Worm (Caenorhabditis elegans) whole organism, L2 larva: ENCODE results near the gene T26G10.5.

Experiments used
- ZK546.5 ChIP-seq: sonication (generic microtip); optimal IDR thresholded peaks from 2 replicates; lab custom pipeline; 2017; ENCODE audit warnings: missing biosample characterization, missing genetic modification characterization
- aly-2 ChIP-seq: fragments of 150-350 bp; optimal IDR thresholded peaks from 2 replicates; lab custom pipeline; 2014; ENCODE audit warnings: missing biosample characterization, missing genetic modification characterization
- ama-1 ChIP-seq: fragments of 150-350 bp; optimal IDR thresholded peaks from 2 replicates; lab custom pipeline; 2018; ENCODE audit warnings: inconsistent platforms
- blmp-1 ChIP-seq: sonication (generic microtip); optimal IDR thresholded peaks from 2 replicates; lab custom pipeline; 2017; ENCODE audit warnings: missing genetic modification characterization, mild to moderate bottlenecking, missing compliant biosample characterization, antibody characterized with exemption, moderate library complexity; ENCODE audit not compliant: insufficient read depth
- egl-27 ChIP-seq: sonication (generic microtip); optimal IDR thresholded peaks from 3 replicates; lab custom pipeline; 2017; ENCODE audit warnings: missing biosample characterization, missing genetic modification reagents, missing genetic modification characterization
- elt-3 ChIP-seq: sonication (generic microtip); optimal IDR thresholded peaks from 2 replicates; lab custom pipeline; 2017; ENCODE audit warnings: missing biosample characterization, missing genetic modification characterization
- fos-1 ChIP-seq: fragments of 150-350 bp; optimal IDR thresholded peaks from 2 replicates; lab custom pipeline; 2014; ENCODE audit warnings: missing biosample characterization, missing genetic modification characterization
- nhr-237 ChIP-seq: fragments of 150-350 bp; optimal IDR thresholded peaks from 2 replicates; lab custom pipeline; 2014; ENCODE audit warnings: missing biosample characterization, missing genetic modification characterization
- skn-1 ChIP-seq: sonication (generic microtip); optimal IDR thresholded peaks from 2 replicates; lab custom pipeline; 2017; ENCODE audit warnings: missing biosample characterization, missing genetic modification characterization
- unc-39 ChIP-seq: fragments of 150-350 bp; optimal IDR thresholded peaks from 2 replicates; lab custom pipeline; 2014; ENCODE audit warnings: missing biosample characterization, missing genetic modification characterization
- zag-1 ChIP-seq: fragments of 150-350 bp; optimal IDR thresholded peaks from 2 replicates; lab custom pipeline; 2014; ENCODE audit warnings: missing biosample characterization, missing genetic modification characterization

DNA sequence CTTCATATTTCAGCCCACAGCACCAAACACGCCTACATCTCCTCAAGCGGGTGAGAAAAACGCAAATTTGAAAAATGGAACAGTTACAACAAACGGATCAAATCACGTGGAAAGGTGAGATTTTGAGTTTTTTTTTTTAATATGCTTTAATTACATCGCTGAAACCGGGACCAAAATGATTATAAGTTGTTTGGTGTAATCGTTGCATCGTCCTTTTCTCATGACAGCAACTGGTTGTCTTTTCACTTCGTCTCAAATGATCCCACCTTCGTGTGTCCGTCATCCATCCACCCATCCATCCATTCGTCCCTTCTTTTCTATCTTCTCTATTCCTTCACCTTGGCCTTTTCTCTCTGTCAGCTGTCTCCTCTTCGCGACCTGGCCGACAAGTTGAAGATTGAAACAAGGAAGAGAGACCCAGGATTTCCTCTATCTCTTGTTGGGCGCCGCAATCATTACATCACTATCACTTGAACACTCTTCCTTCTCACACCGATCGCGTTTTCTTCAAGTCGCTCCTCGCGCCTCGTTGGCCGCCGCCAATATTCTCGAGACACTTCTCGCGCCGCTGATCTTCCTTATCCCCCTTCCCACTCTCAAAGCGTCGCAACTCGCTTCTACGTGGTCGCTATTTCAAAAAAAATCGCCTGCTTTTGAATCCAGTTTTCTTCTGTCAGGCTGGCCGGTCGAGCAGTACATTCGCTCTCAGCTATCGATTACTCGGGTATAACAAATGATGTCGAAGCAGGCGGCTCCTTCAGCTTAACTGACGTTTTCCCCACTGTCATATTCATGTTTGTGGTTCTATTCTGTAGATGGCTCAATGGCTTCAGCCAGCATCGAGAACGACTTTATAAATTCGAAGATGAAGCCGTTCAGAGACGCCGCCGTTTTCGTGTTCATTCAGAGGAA, 31.2 kb upstream of the T26G10.5 start:
- TF ChIP-seq nhr-237 (tag; lab: Kevin White, UChicago): no peak
- no peak for TF ChIP-seq unc-39 (tag; lab: Kevin White, UChicago)
- TF ChIP-seq ama-1 (lab: Kevin White, UChicago): peak; percentile 38
- no peak for TF ChIP-seq egl-27 (tag; lab: Kevin White, UChicago)
- TF ChIP-seq skn-1: no peak
- TF ChIP-seq blmp-1 (tag; lab: Kevin White, UChicago): peak; percentile 22
- no peak for TF ChIP-seq zag-1 (tag; lab: Kevin White, UChicago)
- TF ChIP-seq fos-1: peak; percentile 24
- no peak for TF ChIP-seq elt-3 (tag; lab: Kevin White, UChicago)
- TF ChIP-seq ZK546.5 (tag; lab: Kevin White, UChicago): no peak
- no peak for TF ChIP-seq aly-2 (tag; lab: Kevin White, UChicago)
